Worm (Caenorhabditis elegans): ENCODE data around the gene T28C6.11.

DNA sequence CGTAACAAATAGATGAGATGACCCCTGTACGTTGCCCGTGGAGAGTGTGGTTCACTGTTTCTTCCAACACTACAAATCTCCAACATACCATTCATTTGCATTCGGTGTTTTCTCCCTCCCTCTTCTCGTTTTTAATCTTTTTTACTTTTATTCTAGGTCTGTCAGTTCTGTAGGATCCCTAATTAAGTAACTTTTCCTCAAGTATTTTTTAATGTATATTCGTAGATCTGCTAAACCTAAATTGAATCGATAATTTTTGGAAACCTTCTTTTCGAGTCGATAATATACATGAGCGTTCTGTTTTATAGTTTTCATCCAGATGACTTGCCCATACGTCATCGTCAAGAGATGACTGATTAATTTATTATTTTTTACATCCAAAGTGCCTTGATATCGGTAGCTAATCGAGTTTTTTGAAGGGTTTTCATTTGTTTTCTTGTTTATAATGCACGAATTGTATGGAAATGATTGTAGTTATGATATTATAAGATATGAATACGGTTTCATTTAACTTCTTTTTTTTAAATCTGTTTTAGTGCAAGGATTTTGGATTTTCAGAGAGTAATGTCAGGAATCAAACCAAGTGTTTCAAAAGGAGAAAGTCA, at the start of gene T28C6.11, which contains the start of gene T11B7.1:
- TF ChIP-seq W03F9.2 (tag; optimal IDR thresholded peaks at IDR 0.05) (no peak), dao-5 (tag; optimal IDR thresholded peaks at IDR 0.05) (no peak)

Measured in whole organism, L4/young adult.